Worm (Caenorhabditis elegans) whole organism, L2 larva: Measurements from ENCODE around the gene Y43F8C.16.

Source experiments
- C34F6.9 ChIP-seq: fragments of 150-350 bp; optimal IDR thresholded peaks from 2 replicates; lab custom pipeline; 2014; ENCODE audit warnings: missing biosample characterization, missing genetic modification characterization
- F13H6.1 ChIP-seq: sonication (generic microtip); optimal IDR thresholded peaks from 2 replicates; lab custom pipeline; 2016; ENCODE audit warnings: missing genetic modification characterization, missing compliant biosample characterization
- R02D3.7 ChIP-seq: fragments of 150-350 bp; optimal IDR thresholded peaks from 2 replicates; lab custom pipeline; 2014; ENCODE audit warnings: missing biosample characterization, missing genetic modification characterization
- Y55F3AM.14 ChIP-seq: fragments of 200-800 bp; sonication (Bioruptor generic); optimal IDR thresholded peaks from 2 replicates; lab custom pipeline; 2018; ENCODE audit warnings: mild to moderate bottlenecking, missing genetic modification characterization, missing compliant biosample characterization
- ZK546.5 ChIP-seq: sonication (generic microtip); optimal IDR thresholded peaks from 2 replicates; lab custom pipeline; 2017; ENCODE audit warnings: missing biosample characterization, missing genetic modification characterization
- alr-1 ChIP-seq: fragments of 150-350 bp; optimal IDR thresholded peaks from 2 replicates; lab custom pipeline; 2014; ENCODE audit warnings: missing biosample characterization, missing genetic modification characterization
- blmp-1 ChIP-seq: sonication (generic microtip); optimal IDR thresholded peaks from 2 replicates; lab custom pipeline; 2017; ENCODE audit warnings: missing genetic modification characterization, mild to moderate bottlenecking, missing compliant biosample characterization, antibody characterized with exemption, moderate library complexity; ENCODE audit not compliant: insufficient read depth
- crh-2 ChIP-seq: sonication (generic microtip); optimal IDR thresholded peaks from 2 replicates; lab custom pipeline; 2017; ENCODE audit warnings: missing biosample characterization, missing genetic modification characterization
- dmd-4 ChIP-seq: sonication (generic microtip); optimal IDR thresholded peaks from 2 replicates; lab custom pipeline; 2017; ENCODE audit warnings: missing biosample characterization, missing genetic modification characterization
- egl-27 ChIP-seq: sonication (generic microtip); optimal IDR thresholded peaks from 3 replicates; lab custom pipeline; 2017; ENCODE audit warnings: missing biosample characterization, missing genetic modification reagents, missing genetic modification characterization
- elt-3 ChIP-seq: sonication (generic microtip); optimal IDR thresholded peaks from 2 replicates; lab custom pipeline; 2017; ENCODE audit warnings: missing biosample characterization, missing genetic modification characterization
- fos-1 ChIP-seq: fragments of 150-350 bp; optimal IDR thresholded peaks from 2 replicates; lab custom pipeline; 2014; ENCODE audit warnings: missing biosample characterization, missing genetic modification characterization
- lin-11 ChIP-seq: fragments of 150-350 bp; sonication (generic microtip); optimal IDR thresholded peaks from 2 replicates; lab custom pipeline; 2014; ENCODE audit warnings: missing biosample characterization, missing genetic modification characterization, inconsistent platforms, mixed read lengths
- lin-39 ChIP-seq: fragments of 150-350 bp; optimal IDR thresholded peaks from 2 replicates; lab custom pipeline; 2014; ENCODE audit warnings: missing biosample characterization, missing genetic modification reagents, missing genetic modification characterization
- lsy-2 ChIP-seq, 2 experiments: fragments of 150-350 bp in 1 of 2; sonication (generic microtip) in 1 of 2; optimal IDR thresholded peaks; 2 replicates each; lab custom pipeline; 2014 to 2017; ENCODE audit warnings: missing biosample characterization in 2 of 2, missing genetic modification characterization in 2 of 2
- mab-5 ChIP-seq: fragments of 150-350 bp; optimal IDR thresholded peaks from 2 replicates; lab custom pipeline; 2014; ENCODE audit warnings: missing biosample characterization, missing genetic modification characterization
- mbf-1 ChIP-seq: sonication (generic microtip); optimal IDR thresholded peaks from 2 replicates; lab custom pipeline; 2017; ENCODE audit warnings: missing biosample characterization, missing genetic modification characterization
- mdl-1 ChIP-seq, 2 experiments: fragments of 150-350 bp in 1 of 2; sonication (generic microtip) in 1 of 2; optimal IDR thresholded peaks; 2 replicates each; lab custom pipeline; 2017; ENCODE audit warnings: missing biosample characterization in 2 of 2, missing genetic modification characterization in 2 of 2
- nhr-11 ChIP-seq: fragments of 150-350 bp; optimal IDR thresholded peaks from 2 replicates; lab custom pipeline; 2014; ENCODE audit warnings: missing biosample characterization, missing genetic modification characterization
- nhr-12 ChIP-seq: fragments of 150-350 bp; optimal IDR thresholded peaks from 2 replicates; lab custom pipeline; 2014; ENCODE audit warnings: missing biosample characterization, missing genetic modification characterization
- nhr-129 ChIP-seq: fragments of 150-350 bp; optimal IDR thresholded peaks from 2 replicates; lab custom pipeline; 2014; ENCODE audit warnings: missing biosample characterization, missing genetic modification characterization
- nhr-21 ChIP-seq: fragments of 150-350 bp; optimal IDR thresholded peaks from 2 replicates; lab custom pipeline; 2014; ENCODE audit warnings: missing biosample characterization, missing genetic modification characterization
- nhr-23 ChIP-seq: fragments of 150-350 bp; optimal IDR thresholded peaks from 2 replicates; lab custom pipeline; 2014; ENCODE audit warnings: missing biosample characterization, missing genetic modification reagents, missing genetic modification characterization
- nhr-237 ChIP-seq: fragments of 150-350 bp; optimal IDR thresholded peaks from 2 replicates; lab custom pipeline; 2014; ENCODE audit warnings: missing biosample characterization, missing genetic modification characterization
- nhr-77 ChIP-seq: fragments of 150-350 bp; optimal IDR thresholded peaks from 2 replicates; lab custom pipeline; 2014; ENCODE audit warnings: missing biosample characterization, missing genetic modification characterization
- sem-4 ChIP-seq: fragments of 150-350 bp; optimal IDR thresholded peaks from 2 replicates; lab custom pipeline; 2014; ENCODE audit warnings: missing biosample characterization, missing genetic modification reagents, missing genetic modification characterization
- sma-9 ChIP-seq, 2 experiments: fragments of 150-350 bp in 1 of 2; sonication (generic microtip) in 1 of 2; optimal IDR thresholded peaks; 2 replicates each; lab custom pipeline; 2014 to 2016; ENCODE audit warnings: missing genetic modification characterization in 2 of 2, mild to moderate bottlenecking in 1 of 2, missing biosample characterization in 1 of 2, missing compliant biosample characterization in 1 of 2, missing genetic modification reagents in 1 of 2, moderate library complexity in 1 of 2
- snpc-4 ChIP-seq: fragments of 150-350 bp; optimal IDR thresholded peaks from 2 replicates; lab custom pipeline; 2014; ENCODE audit warnings: missing biosample characterization, missing genetic modification characterization
- unc-39 ChIP-seq: fragments of 150-350 bp; optimal IDR thresholded peaks from 2 replicates; lab custom pipeline; 2014; ENCODE audit warnings: missing biosample characterization, missing genetic modification characterization
- unc-55 ChIP-seq: fragments of 150-350 bp; sonication (generic microtip); optimal IDR thresholded peaks from 3 replicates; lab custom pipeline; 2014; ENCODE audit warnings: missing biosample characterization, missing genetic modification reagents, missing genetic modification characterization
- unc-62 ChIP-seq: fragments of 150-350 bp; optimal IDR thresholded peaks from 2 replicates; lab custom pipeline; 2014; ENCODE audit warnings: missing biosample characterization, missing genetic modification reagents, missing genetic modification characterization
- zag-1 ChIP-seq: fragments of 150-350 bp; optimal IDR thresholded peaks from 2 replicates; lab custom pipeline; 2014; ENCODE audit warnings: missing biosample characterization, missing genetic modification characterization

The Y43F8C.16 gene

DNA sequence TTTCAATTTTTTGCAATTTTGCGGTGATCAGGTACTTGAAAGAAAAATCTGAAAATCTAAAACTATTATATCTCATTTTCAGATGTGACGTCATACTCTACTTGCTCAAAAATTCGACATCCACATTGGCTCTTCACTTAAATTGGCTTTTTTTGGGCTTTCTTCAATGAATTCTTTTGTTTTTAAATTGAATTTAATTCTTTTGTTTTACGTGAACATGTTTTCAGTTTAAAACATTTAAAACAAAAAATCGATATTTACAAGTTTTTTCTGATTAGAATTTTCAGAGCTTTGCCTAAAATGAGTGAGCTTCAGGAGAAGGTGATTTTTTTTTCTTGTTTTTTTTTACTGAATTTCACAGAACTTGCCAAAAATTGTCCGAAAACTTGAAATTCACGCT lies 26.3 kb upstream of the Y43F8C.16 start, which contains the start of gene W04E12.3:
W04E12.3 (plus strand) TSS at position 301 of the 400 bp plus-strand sequence.
- TF ChIP-seq snpc-4 (tag; lab: Kevin White, UChicago) (no peak), mbf-1 (tag; lab: Kevin White, UChicago) (no peak), nhr-11 (tag; lab: Kevin White, UChicago) (no peak), alr-1 (tag; lab: Kevin White, UChicago) (no peak), F13H6.1 (tag; lab: Kevin White, UChicago) (no peak), sma-9 (GFP tag; optimal IDR thresholded peaks at IDR 0.05; lab: Kevin White, UChicago) (no peak), sma-9 (tag; optimal IDR thresholded peaks at IDR 0.05; lab: Kevin White, UChicago) (no peak), lin-39 (tag; lab: Kevin White, UChicago) (no peak), fos-1 (tag; lab: Kevin White, UChicago) (no peak), sem-4 (tag; lab: Kevin White, UChicago) (no peak), nhr-237 (tag; lab: Kevin White, UChicago) (no peak), unc-62 (GFP tag; lab: Kevin White, UChicago) (no peak), lin-11 (no peak), nhr-23 (tag; lab: Kevin White, UChicago) (no peak), nhr-77 (tag; lab: Kevin White, UChicago) (no peak), nhr-12 (tag; lab: Kevin White, UChicago) (no peak), mdl-1 (tag; optimal IDR thresholded peaks at IDR 0.05; lab: Kevin White, UChicago) (no peak), dmd-4 (tag; lab: Kevin White, UChicago) (no peak), unc-39 (tag; lab: Kevin White, UChicago) (no peak), mab-5 (tag; lab: Kevin White, UChicago) (no peak), ZK546.5 (no peak)

DNA sequence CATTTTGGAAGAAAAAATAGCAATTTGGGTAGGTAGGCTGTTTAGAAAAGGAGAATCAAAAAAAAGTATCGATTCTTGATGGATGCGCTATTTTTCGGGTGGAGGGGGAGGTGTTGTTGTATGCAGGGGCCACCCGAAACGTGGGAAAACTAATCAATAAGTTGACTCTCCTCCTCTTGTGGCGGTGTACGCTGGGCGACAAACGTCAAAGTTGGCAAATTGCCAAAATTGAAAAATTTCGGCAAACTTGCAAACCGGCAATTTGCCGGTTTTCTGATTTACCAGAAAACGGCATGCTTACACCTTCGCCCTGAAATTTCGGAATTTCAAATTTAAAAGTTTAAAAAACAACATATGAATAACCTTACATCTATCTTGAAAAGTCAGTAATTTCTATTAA lies 25.7 kb upstream of the Y43F8C.16 start, which contains the start of gene W04E12.2:
W04E12.2 (minus strand) TSS at position 101 of the 400 bp plus-strand sequence.
- TF ChIP-seq C34F6.9 (tag; lab: Kevin White, UChicago) (no peak), egl-27 (tag; lab: Kevin White, UChicago) (no peak)

DNA sequence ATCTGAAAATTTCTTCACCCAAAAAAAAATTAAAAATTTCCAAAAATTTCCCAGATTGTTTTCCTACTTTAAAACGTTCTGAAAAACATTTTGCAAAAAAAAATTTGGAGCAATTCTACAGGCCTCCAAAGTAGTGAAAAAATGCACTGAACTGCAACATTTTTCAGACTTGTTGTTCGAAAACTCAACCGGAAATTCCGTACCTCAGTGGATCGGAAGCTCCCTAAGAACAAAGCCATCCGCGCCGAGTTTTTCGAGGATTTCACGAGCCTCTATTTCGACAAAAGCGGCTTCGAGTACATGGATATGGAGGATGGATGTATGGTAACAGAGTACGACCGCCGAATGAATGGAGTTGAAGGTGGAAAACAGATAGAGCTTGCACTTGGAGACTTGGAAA lies 22.8 kb upstream of the Y43F8C.16 start, which contains the start of gene fbxa-131:
fbxa-131 (plus strand) TSS at position 301 of the 400 bp plus-strand sequence.
- TF ChIP-seq mbf-1 (tag; lab: Kevin White, UChicago), result no peak

DNA sequence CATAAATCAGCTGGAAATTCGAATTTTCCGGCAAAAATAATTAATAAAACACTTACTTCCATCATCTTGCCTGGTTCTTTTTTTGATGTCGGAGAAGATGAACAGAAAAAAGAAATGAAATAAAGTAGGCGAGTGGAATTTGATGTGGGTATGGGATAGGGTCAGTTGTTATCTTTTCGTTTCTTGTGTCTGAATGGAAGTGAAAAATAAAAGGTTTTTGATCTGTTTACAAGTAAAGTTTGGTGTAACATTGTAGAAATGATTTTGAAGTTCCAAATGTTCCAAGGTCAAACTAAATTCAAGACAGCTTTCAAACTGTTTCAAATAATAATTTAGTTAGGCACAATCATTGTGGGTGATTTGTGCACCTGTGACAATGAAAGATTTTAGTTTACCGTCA lies 22.1 kb upstream of the Y43F8C.16 start, which contains the start of gene W04E12.7:
W04E12.7 (minus strand) TSS at position 101 of the 400 bp plus-strand sequence.
- no peak for TF ChIP-seq lsy-2 (tag; optimal IDR thresholded peaks at IDR 0.05; lab: Kevin White, UChicago)
- no peak for TF ChIP-seq elt-3 (tag; lab: Kevin White, UChicago)

DNA sequence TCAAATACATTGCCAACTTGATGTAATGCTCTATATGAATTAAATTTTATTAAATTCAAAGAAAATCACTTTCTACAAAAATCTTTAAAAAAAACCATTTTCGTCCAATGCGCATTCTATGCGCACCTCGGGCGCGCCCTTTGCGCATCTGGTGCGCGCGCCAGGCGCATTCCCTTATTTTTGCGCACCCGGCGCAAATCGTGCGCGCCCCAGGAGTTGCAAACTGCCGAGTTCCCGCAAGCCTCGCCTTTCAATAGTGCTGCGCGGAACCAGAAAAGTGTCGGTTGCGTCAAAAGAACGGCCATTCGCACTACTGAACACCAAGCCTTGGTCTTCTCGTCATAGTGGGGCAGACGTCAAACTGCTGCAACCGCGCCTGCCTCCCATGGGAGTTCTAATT lies 18.4 kb upstream of the Y43F8C.16 start:
- no peak for TF ChIP-seq unc-55 (GFP tag; lab: Kevin White, UChicago)
- TF ChIP-seq F13H6.1 (tag; lab: Kevin White, UChicago), result no peak
- no peak for TF ChIP-seq lsy-2 (tag; optimal IDR thresholded peaks at IDR 0.05; lab: Kevin White, UChicago)
- TF ChIP-seq blmp-1, result no peak
- no peak for TF ChIP-seq lin-39 (tag; lab: Kevin White, UChicago)

DNA sequence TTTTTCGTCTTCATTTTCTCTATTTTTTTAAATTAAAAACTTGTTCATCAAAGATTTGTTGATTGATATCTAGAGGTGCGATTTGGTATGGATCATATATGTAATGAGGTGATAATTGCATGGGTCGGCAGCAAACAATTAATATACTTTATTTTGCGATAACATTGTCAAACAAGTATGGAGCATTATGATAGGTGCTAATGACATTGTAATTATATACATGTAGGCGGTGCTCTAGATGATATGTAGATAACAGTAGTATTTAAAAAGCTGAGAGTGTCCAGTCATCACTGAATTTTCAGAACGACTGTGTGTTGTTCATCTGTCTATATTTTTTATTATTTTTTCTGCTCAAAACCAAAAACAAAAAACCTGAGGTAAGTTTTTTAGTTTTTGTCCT lies 15.0 kb upstream of the Y43F8C.16 start, which contains the start of gene Y116F11A.1:
Y116F11A.1 (plus strand) TSS at position 301 of the 400 bp plus-strand sequence.
- TF ChIP-seq nhr-12 (tag; lab: Kevin White, UChicago) (no peak), Y55F3AM.14 (GFP tag; lab: Kevin White, UChicago) (no peak), unc-55 (GFP tag; lab: Kevin White, UChicago) (no peak), nhr-129 (no peak), nhr-21 (tag; lab: Kevin White, UChicago) (no peak), nhr-77 (tag; lab: Kevin White, UChicago) (no peak), lin-39 (tag; lab: Kevin White, UChicago) (no peak), mab-5 (tag; lab: Kevin White, UChicago) (no peak), elt-3 (tag; lab: Kevin White, UChicago) (no peak), lin-11 (no peak), unc-39 (tag; lab: Kevin White, UChicago) (no peak), crh-2 (no peak), unc-62 (GFP tag; lab: Kevin White, UChicago) (no peak), R02D3.7 (tag; lab: Kevin White, UChicago) (no peak), fos-1 (tag; lab: Kevin White, UChicago) (no peak), sma-9 (GFP tag; optimal IDR thresholded peaks at IDR 0.05; lab: Kevin White, UChicago) (no peak), sma-9 (tag; optimal IDR thresholded peaks at IDR 0.05; lab: Kevin White, UChicago) (no peak), zag-1 (tag; lab: Kevin White, UChicago) (no peak), lsy-2 (tag; optimal IDR thresholded peaks at IDR 0.05; lab: Kevin White, UChicago) (no peak)
